Fruit fly (Drosophila melanogaster): ENCODE measurements around the gene robl37BC.
A peak's percentile ranks its signal among the peaks of the same experiment; 100 is the strongest.

Gene robl37BC

DNA sequence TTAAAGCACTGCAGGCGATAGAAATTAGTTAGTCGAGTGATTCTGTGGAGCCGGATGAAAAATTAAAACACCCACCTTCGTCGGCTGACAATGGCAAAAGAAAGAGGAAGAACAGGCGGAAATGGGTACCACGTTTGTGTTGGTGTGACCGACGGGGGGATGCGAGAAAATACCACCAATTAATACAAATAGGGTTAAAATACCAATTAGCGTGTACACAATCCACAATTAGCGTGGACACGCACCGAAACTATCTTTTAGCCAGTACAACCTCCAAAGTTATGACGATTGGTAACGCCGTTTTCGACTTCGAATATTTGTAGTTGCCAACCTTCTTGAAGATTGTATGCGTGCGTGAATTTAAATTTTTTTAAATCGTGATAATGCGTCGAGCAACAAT is 1.5 kb upstream of the robl37BC start, which contains the start of gene RpL30 (continued):
- peak; percentile 82 for TF ChIP-seq CG14050 (GFP tag; IDR thresholded peaks at IDR 0.05)
- TF ChIP-seq bcd (GFP tag; optimal IDR thresholded peaks at IDR 0.05), result peak; percentile 94
- no peak for TF ChIP-seq mld (GFP tag; IDR thresholded peaks at IDR 0.05; ENCODE audit: partially characterized antibody)
- TF ChIP-seq wek (GFP tag; optimal IDR thresholded peaks at IDR 0.05), result peak; percentile 90
- TF ChIP-seq CG14014 (GFP tag; IDR thresholded peaks at IDR 0.05), result peak; percentile 90
- no peak for TF ChIP-seq lov (optimal IDR thresholded peaks at IDR 0.05)
- TF ChIP-seq lov (GFP tag; IDR thresholded peaks at IDR 0.05), result peak; percentile 95
- peak; percentile 94 for TF ChIP-seq CG9876 (GFP tag; optimal IDR thresholded peaks at IDR 0.05)
- peak; percentile 66 for TF ChIP-seq CG10321 (GFP tag; IDR thresholded peaks at IDR 0.05)
- TF ChIP-seq HLH3B (GFP tag; IDR thresholded peaks at IDR 0.05), result peak; percentile 80
- peak; percentile 74 for TF ChIP-seq CG3995 (GFP tag; optimal IDR thresholded peaks at IDR 0.05)
- TF ChIP-seq CG13287 (GFP tag; IDR thresholded peaks at IDR 0.05; ENCODE audit: partially characterized antibody), result peak; percentile 82
- peak; percentile 99 for TF ChIP-seq Ets65A (GFP tag)
- peak; percentile 90 for TF ChIP-seq CG2116 (GFP tag; optimal IDR thresholded peaks at IDR 0.05)
- peak; percentile 100 for TF ChIP-seq Ets97D (GFP tag; optimal IDR thresholded peaks at IDR 0.05)
- TF ChIP-seq CG12769 (tag; optimal IDR thresholded peaks at IDR 0.05), result peak; percentile 94
- TF ChIP-seq CG1647 (GFP tag; optimal IDR thresholded peaks at IDR 0.05), result peak; percentile 84
- TF ChIP-seq Antp (GFP tag; optimal IDR thresholded peaks at IDR 0.05), result peak; percentile 79
- peak; percentile 85 for TF ChIP-seq CG12236 (GFP tag; optimal IDR thresholded peaks at IDR 0.05)
- TF ChIP-seq slp2 (GFP tag; optimal IDR thresholded peaks at IDR 0.05), result peak; percentile 84
- peak; percentile 69 for TF ChIP-seq bab2 (GFP tag; optimal IDR thresholded peaks at IDR 0.05)
- TF ChIP-seq vfl (GFP tag; optimal IDR thresholded peaks at IDR 0.05), result peak; percentile 85
- peak; percentile 59 for TF ChIP-seq kay (GFP tag; optimal IDR thresholded peaks at IDR 0.05)
- no peak for TF ChIP-seq CG15073 (GFP tag; optimal IDR thresholded peaks at IDR 0.05)
- peak in 1 of 3 experiments; percentile 90 for TF ChIP-seq Stat92E (GFP tag; optimal IDR thresholded peaks at IDR 0.05)
- TF ChIP-seq D19A (tag; optimal IDR thresholded peaks at IDR 0.05), result peak; percentile 45
- peak; percentile 64 for TF ChIP-seq CG14441 (GFP tag; IDR thresholded peaks at IDR 0.05)
- TF ChIP-seq CG4328 (GFP tag; optimal IDR thresholded peaks at IDR 0.05), result peak; percentile 90
- peak; percentile 56 for TF ChIP-seq sisA (GFP tag; IDR thresholded peaks at IDR 0.05)
- peak; percentile 81 for TF ChIP-seq CG2120 (GFP tag; optimal IDR thresholded peaks at IDR 0.05)
- TF ChIP-seq Neu2 (GFP tag; optimal IDR thresholded peaks at IDR 0.05; ENCODE audit: borderline replicate concordance), result peak; percentile 58
- peak; percentile 92 for TF ChIP-seq CG2875 (GFP tag; optimal IDR thresholded peaks at IDR 0.05)
- TF ChIP-seq hkb (optimal IDR thresholded peaks at IDR 0.05), result peak; percentile 63
- TF ChIP-seq hkb (GFP tag; IDR thresholded peaks at IDR 0.05), result peak; percentile 93
- peak; percentile 91 for TF ChIP-seq CG17568 (GFP tag; optimal IDR thresholded peaks at IDR 0.05)
- peak; percentile 77 for TF ChIP-seq slou (GFP tag; optimal IDR thresholded peaks at IDR 0.05)
- TF ChIP-seq pita (GFP tag; optimal IDR thresholded peaks at IDR 0.05), result peak; percentile 100
- TF ChIP-seq CG1529 (GFP tag; optimal IDR thresholded peaks at IDR 0.05), result peak; percentile 85
- peak; percentile 93 for TF ChIP-seq CG1233 (GFP tag; optimal IDR thresholded peaks at IDR 0.05)
- peak; percentile 84 for TF ChIP-seq Rx (GFP tag; IDR thresholded peaks at IDR 0.05)
- TF ChIP-seq tup (GFP tag; optimal IDR thresholded peaks at IDR 0.05), result no peak
- peak; percentile 87 for TF ChIP-seq Camta (GFP tag; optimal IDR thresholded peaks at IDR 0.05)
- peak; percentile 95 for TF ChIP-seq CG7271 (tag; optimal IDR thresholded peaks at IDR 0.05)
- peak; percentile 91 for TF ChIP-seq nau (GFP tag; optimal IDR thresholded peaks at IDR 0.05)
- peak; percentile 90 for TF ChIP-seq NK7.1 (GFP tag; optimal IDR thresholded peaks at IDR 0.05)
- peak; percentile 94 for TF ChIP-seq CG13775 (GFP tag; optimal IDR thresholded peaks at IDR 0.05)
- TF ChIP-seq Oaz (GFP tag; IDR thresholded peaks at IDR 0.05), result peak; percentile 73
- peak; percentile 85 for TF ChIP-seq Abd-B (GFP tag; optimal IDR thresholded peaks at IDR 0.05)
- peak; percentile 88 for TF ChIP-seq ken (GFP tag; IDR thresholded peaks at IDR 0.05)
- TF ChIP-seq Bgb (GFP tag; IDR thresholded peaks at IDR 0.05; ENCODE audit: partially characterized antibody), result peak; percentile 76
- TF ChIP-seq croc (GFP tag; conservative IDR thresholded peaks at IDR 0.05), result peak; percentile 66; the same call in 2 of the 3 replicates

All from whole organism, embryonic.